Fruit fly (Drosophila melanogaster) whole organism, embryonic: ENCODE measurements around the gene Obp19c.

Experiments
- CG4730 ChIP-seq: fragments of 200-800 bp; sonication (Bioruptor generic); IDR thresholded peaks from 2 replicates; pipeline ENCODE4 v1.3.6; 2022; ENCODE audit warnings: missing biosample characterization, missing genetic modification characterization
- CG5180 ChIP-seq: fragments of 200-800 bp; sonication (Bioruptor generic); optimal IDR thresholded peaks from 3 replicates; lab custom pipeline; 2017; ENCODE audit warnings: missing biosample characterization, missing genetic modification characterization, mild to moderate bottlenecking, moderate library complexity, missing genetic modification reagents
- CG8089 ChIP-seq: fragments of 200-800 bp; sonication (Bioruptor generic); optimal IDR thresholded peaks from 3 replicates; lab custom pipeline; 2016; ENCODE audit warnings: missing biosample characterization, missing genetic modification characterization
- NK7.1 ChIP-seq: fragments of 200-800 bp; sonication (Bioruptor generic); optimal IDR thresholded peaks from 3 replicates; lab custom pipeline; 2016; ENCODE audit warnings: missing biosample characterization, missing genetic modification characterization
- Neu2 ChIP-seq: fragments of 200-800 bp; sonication (Bioruptor generic); optimal IDR thresholded peaks from 3 replicates; lab custom pipeline; 2016; ENCODE audit warnings: missing biosample characterization, missing genetic modification characterization, borderline replicate concordance
- ab ChIP-seq: fragments of 200-800 bp; sonication (Bioruptor generic); optimal IDR thresholded peaks from 2 replicates; lab custom pipeline; 2016; ENCODE audit warnings: missing biosample characterization, missing genetic modification characterization
- dm ChIP-seq: fragments of 200-800 bp; sonication (Bioruptor generic); optimal IDR thresholded peaks from 3 replicates; lab custom pipeline; 2016; ENCODE audit warnings: missing biosample characterization, missing genetic modification characterization
- exex ChIP-seq: fragments of 200-800 bp; sonication (Bioruptor generic); optimal IDR thresholded peaks from 4 replicates; lab custom pipeline; 2018; ENCODE audit warnings: missing biosample characterization, mild to moderate bottlenecking, missing genetic modification characterization, moderate library complexity
- lab ChIP-seq: fragments of 200-800 bp; sonication (Bioruptor generic); optimal IDR thresholded peaks from 3 replicates; lab custom pipeline; 2017; ENCODE audit warnings: missing biosample characterization, missing genetic modification characterization, mild to moderate bottlenecking, moderate library complexity, missing genetic modification reagents
- sisA ChIP-seq: fragments of 200-800 bp; sonication (Bioruptor generic); IDR thresholded peaks from 2 replicates; pipeline ENCODE4 v1.3.6; 2022; ENCODE audit warnings: missing biosample characterization, missing genetic modification characterization
- tap ChIP-seq: fragments of 200-800 bp; optimal IDR thresholded peaks from 3 replicates; lab custom pipeline; 2019; ENCODE audit warnings: missing biosample characterization, mild to moderate bottlenecking, missing genetic modification characterization, moderate library complexity

DNA sequence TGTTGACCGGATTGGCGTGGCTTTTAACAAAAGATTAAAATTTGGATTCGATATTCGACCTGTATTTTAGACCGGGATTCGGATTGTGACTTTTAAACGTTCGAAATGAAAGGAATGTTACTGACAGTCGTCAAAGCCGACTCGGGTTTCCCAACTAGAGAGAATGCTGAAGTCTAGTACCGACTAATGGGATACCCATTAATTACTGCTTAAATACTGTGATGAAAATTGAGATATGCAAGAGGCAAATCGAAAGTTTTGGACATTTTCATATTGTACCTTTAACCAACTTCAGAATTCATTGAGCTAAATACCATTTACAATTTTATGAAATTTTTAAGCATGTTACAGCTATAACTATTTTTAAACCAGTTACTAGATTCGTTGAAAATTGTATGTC is 4.7 kb downstream of the Obp19c start, which contains the start of gene CG15458:
- TF ChIP-seq tap (tag; lab: Kevin White, UChicago) = no peak
- no peak for TF ChIP-seq CG8089
- TF ChIP-seq lab (GFP tag; lab: Kevin White, UChicago) = no peak
- TF ChIP-seq Neu2 (GFP tag; lab: Kevin White, UChicago) = no peak
- TF ChIP-seq NK7.1 (GFP tag; lab: Kevin White, UChicago) = no peak
- no peak for TF ChIP-seq dm (GFP tag; lab: Kevin White, UChicago)
- TF ChIP-seq CG5180 (GFP tag; lab: Kevin White, UChicago) = no peak
- TF ChIP-seq ab (GFP tag; lab: Kevin White, UChicago) = no peak
- no peak for TF ChIP-seq CG4730 (GFP tag; lab: Robert Waterston, UW)
- TF ChIP-seq sisA (GFP tag; lab: Robert Waterston, UW) = no peak
- no peak for TF ChIP-seq exex
